Fruit fly (Drosophila melanogaster) whole organism, prepupa: Measurements from ENCODE around the gene CG42717.

Experiments
- Blimp-1 ChIP-seq: fragments of 200-800 bp; sonication (Bioruptor generic); optimal IDR thresholded peaks from 3 replicates; lab custom pipeline; 2017; ENCODE audit warnings: missing biosample characterization, missing genetic modification characterization, mild to moderate bottlenecking, moderate library complexity, missing genetic modification reagents
- CG10631 ChIP-seq: fragments of 200-800 bp; sonication (Bioruptor generic); optimal IDR thresholded peaks from 2 replicates; lab custom pipeline; 2016; ENCODE audit warnings: missing biosample characterization, missing genetic modification characterization
- CG10669 ChIP-seq: fragments of 200-800 bp; sonication (Bioruptor generic); optimal IDR thresholded peaks from 3 replicates; lab custom pipeline; 2018; ENCODE audit warnings: missing biosample characterization, mild to moderate bottlenecking, missing genetic modification characterization, moderate library complexity
- CG11762 ChIP-seq: fragments of 200-800 bp; sonication (Bioruptor generic); optimal IDR thresholded peaks from 3 replicates; lab custom pipeline; 2016; ENCODE audit warnings: missing biosample characterization, missing genetic modification characterization; ENCODE audit not compliant: insufficient read depth
- CG11902 ChIP-seq: fragments of 200-800 bp; sonication (Bioruptor generic); optimal IDR thresholded peaks from 3 replicates; lab custom pipeline; 2016; ENCODE audit warnings: missing biosample characterization, missing genetic modification characterization
- CG15336 ChIP-seq: fragments of 200-800 bp; sonication (Bioruptor generic); IDR thresholded peaks from 2 replicates; pipeline ENCODE4 v1.3.6; 2022; ENCODE audit warnings: missing biosample characterization, missing genetic modification characterization
- CG3032 ChIP-seq: fragments of 200-800 bp; optimal IDR thresholded peaks from 2 replicates; lab custom pipeline; 2019; ENCODE audit warnings: missing biosample characterization, mild to moderate bottlenecking, missing genetic modification characterization, moderate library complexity
- CG32006 ChIP-seq: fragments of 200-800 bp; sonication (Bioruptor generic); optimal IDR thresholded peaks from 3 replicates; lab custom pipeline; 2017; ENCODE audit warnings: missing biosample characterization, mild to moderate bottlenecking, missing genetic modification characterization
- CG3919 ChIP-seq: fragments of 200-800 bp; sonication (Bioruptor generic); optimal IDR thresholded peaks from 3 replicates; lab custom pipeline; 2016; ENCODE audit warnings: missing biosample characterization, missing genetic modification characterization
- CG6163 ChIP-seq: fragments of 200-800 bp; sonication (Bioruptor generic); IDR thresholded peaks from 3 replicates; pipeline ENCODE4 v1.3.6; 2022; ENCODE audit warnings: missing biosample characterization, missing genetic modification characterization
- CG6276 ChIP-seq: fragments of 200-800 bp; sonication (Bioruptor generic); optimal IDR thresholded peaks from 2 replicates; lab custom pipeline; 2017; ENCODE audit warnings: missing biosample characterization, mild to moderate bottlenecking, missing genetic modification characterization
- CG6792 ChIP-seq: fragments of 200-800 bp; sonication (Bioruptor generic); optimal IDR thresholded peaks from 3 replicates; lab custom pipeline; 2016; ENCODE audit warnings: missing biosample characterization, missing genetic modification characterization
- CG6808 ChIP-seq: fragments of 200-800 bp; sonication (Bioruptor generic); optimal IDR thresholded peaks from 3 replicates; lab custom pipeline; 2017; ENCODE audit warnings: missing biosample characterization, missing genetic modification characterization, mild to moderate bottlenecking, moderate library complexity, missing genetic modification reagents
- CG8119 ChIP-seq: fragments of 200-800 bp; sonication (Bioruptor generic); IDR thresholded peaks from 3 replicates; pipeline ENCODE4 v1.3.6; 2022; ENCODE audit warnings: missing biosample characterization, missing genetic modification characterization
- CG9139 ChIP-seq: fragments of 200-800 bp; sonication (Bioruptor generic); optimal IDR thresholded peaks from 3 replicates; lab custom pipeline; 2017; ENCODE audit warnings: missing biosample characterization, mild to moderate bottlenecking, missing genetic modification characterization
- Eip75B ChIP-seq: fragments of 200-800 bp; sonication (Bioruptor generic); optimal IDR thresholded peaks from 3 replicates; lab custom pipeline; 2016; ENCODE audit warnings: missing biosample characterization, missing genetic modification characterization
- Eip78C ChIP-seq: fragments of 200-800 bp; sonication (Bioruptor generic); peaks from one replicate; lab custom pipeline; 2016; ENCODE audit warnings: missing biosample characterization, missing genetic modification characterization
- Eip93F ChIP-seq: fragments of 200-800 bp; sonication (Bioruptor generic); optimal IDR thresholded peaks from 2 replicates; lab custom pipeline; 2016; ENCODE audit warnings: missing biosample characterization, mild to moderate bottlenecking, missing genetic modification characterization
- Ets96B ChIP-seq: fragments of 200-800 bp; optimal IDR thresholded peaks from 2 replicates; lab custom pipeline; 2019; ENCODE audit warnings: missing biosample characterization, mild to moderate bottlenecking, missing genetic modification characterization, moderate library complexity
- Gug ChIP-seq: fragments of 200-800 bp; sonication (Bioruptor generic); IDR thresholded peaks from 2 replicates; pipeline ENCODE4 v1.3.6; 2022; ENCODE audit warnings: missing biosample characterization, missing genetic modification characterization
- Hr38 ChIP-seq: sonication (Bioruptor generic); optimal IDR thresholded peaks from 2 replicates; lab custom pipeline; 2016; ENCODE audit warnings: missing biosample characterization, missing genetic modification characterization
- Hr39 ChIP-seq: fragments of 200-800 bp; sonication (Bioruptor generic); optimal IDR thresholded peaks from 2 replicates; lab custom pipeline; 2016; ENCODE audit warnings: missing biosample characterization, missing genetic modification characterization
- Hr4 ChIP-seq: fragments of 200-800 bp; sonication (Bioruptor generic); optimal IDR thresholded peaks from 3 replicates; lab custom pipeline; 2016; ENCODE audit warnings: missing biosample characterization, missing genetic modification characterization
- Lpt ChIP-seq: fragments of 200-800 bp; sonication (Bioruptor generic); optimal IDR thresholded peaks from 3 replicates; lab custom pipeline; 2016; ENCODE audit warnings: missing biosample characterization, missing genetic modification characterization
- Met ChIP-seq: fragments of 200-800 bp; sonication (Bioruptor generic); optimal IDR thresholded peaks from 3 replicates; lab custom pipeline; 2016; ENCODE audit warnings: missing biosample characterization, missing genetic modification characterization
- OdsH ChIP-seq: fragments of 200-800 bp; sonication (Bioruptor generic); optimal IDR thresholded peaks from 3 replicates; lab custom pipeline; 2016; ENCODE audit warnings: missing biosample characterization, missing genetic modification characterization
- Smox ChIP-seq: fragments of 200-800 bp; sonication (Bioruptor generic); optimal IDR thresholded peaks from 3 replicates; lab custom pipeline; 2016; ENCODE audit warnings: missing biosample characterization, missing genetic modification characterization
- Sox14 ChIP-seq: fragments of 200-800 bp; sonication (Bioruptor generic); optimal IDR thresholded peaks from 3 replicates; lab custom pipeline; 2016; ENCODE audit warnings: missing biosample characterization, missing genetic modification characterization
- achi ChIP-seq: fragments of 200-800 bp; sonication (Bioruptor generic); optimal IDR thresholded peaks from 3 replicates; lab custom pipeline; 2016; ENCODE audit warnings: missing biosample characterization, missing genetic modification characterization
- cyc ChIP-seq: fragments of 200-800 bp; sonication (Bioruptor generic); optimal IDR thresholded peaks from 3 replicates; lab custom pipeline; 2016; ENCODE audit warnings: missing biosample characterization, missing genetic modification characterization
- dac ChIP-seq: fragments of 200-800 bp; sonication (Bioruptor generic); optimal IDR thresholded peaks from 2 replicates; lab custom pipeline; 2017; ENCODE audit warnings: missing biosample characterization, mild to moderate bottlenecking, missing genetic modification characterization
- dsx ChIP-seq: fragments of 200-800 bp; optimal IDR thresholded peaks from 3 replicates; lab custom pipeline; 2019; ENCODE audit warnings: missing biosample characterization, mild to moderate bottlenecking, missing genetic modification characterization, moderate library complexity; ENCODE audit not compliant: poor library complexity, severe bottlenecking
- eg ChIP-seq: fragments of 200-800 bp; sonication (Bioruptor generic); IDR thresholded peaks from 3 replicates; pipeline ENCODE4 v1.3.6; 2022; ENCODE audit warnings: missing biosample characterization, missing genetic modification characterization
- fd59A ChIP-seq: fragments of 200-800 bp; sonication (Bioruptor generic); optimal IDR thresholded peaks from 2 replicates; lab custom pipeline; 2017; ENCODE audit warnings: missing biosample characterization, mild to moderate bottlenecking, missing genetic modification characterization, missing genetic modification reagents
- fd85E ChIP-seq: fragments of 200-800 bp; sonication (Bioruptor generic); optimal IDR thresholded peaks from 3 replicates; lab custom pipeline; 2016; ENCODE audit warnings: missing biosample characterization, missing genetic modification characterization
- fkh ChIP-seq: fragments of 200-800 bp; sonication (Bioruptor generic); optimal IDR thresholded peaks from 3 replicates; lab custom pipeline; 2017; ENCODE audit warnings: missing biosample characterization, mild to moderate bottlenecking, missing genetic modification characterization, moderate library complexity
- lz ChIP-seq: fragments of 200-800 bp; sonication (Bioruptor generic); optimal IDR thresholded peaks from 3 replicates; lab custom pipeline; 2016; ENCODE audit warnings: missing biosample characterization, missing genetic modification characterization
- net ChIP-seq: fragments of 200-800 bp; sonication (Bioruptor generic); optimal IDR thresholded peaks from 3 replicates; lab custom pipeline; 2016; ENCODE audit warnings: missing biosample characterization, missing genetic modification characterization
- pdm3 ChIP-seq: fragments of 200-800 bp; sonication (Bioruptor generic); optimal IDR thresholded peaks from 3 replicates; lab custom pipeline; 2016; ENCODE audit warnings: missing biosample characterization, missing genetic modification characterization
- salr ChIP-seq, 2 experiments: fragments of 200-800 bp; sonication (Bioruptor generic); optimal IDR thresholded peaks; 3 replicates each; lab custom pipeline; 2016 to 2018; ENCODE audit warnings: missing biosample characterization in 2 of 2, missing genetic modification characterization in 2 of 2, mild to moderate bottlenecking in 1 of 2
- spab ChIP-seq: fragments of 200-800 bp; sonication (Bioruptor generic); optimal IDR thresholded peaks from 2 replicates; lab custom pipeline; 2017; ENCODE audit warnings: missing biosample characterization, mild to moderate bottlenecking, missing genetic modification characterization, missing genetic modification reagents
- ss ChIP-seq, 2 experiments: fragments of 200-800 bp; sonication (Bioruptor generic); optimal IDR thresholded peaks; 2 replicates in 1 of 2; 3 replicates in 1 of 2; lab custom pipeline; 2017 to 2018; ENCODE audit warnings: mild to moderate bottlenecking in 2 of 2, missing biosample characterization in 2 of 2, missing genetic modification characterization in 2 of 2, moderate library complexity in 1 of 2
- svp ChIP-seq: fragments of 200-800 bp; sonication (Bioruptor generic); peaks from one replicate; lab custom pipeline; 2016; ENCODE audit warnings: missing biosample characterization, missing genetic modification characterization
- topi ChIP-seq: fragments of 200-800 bp; sonication (Bioruptor generic); optimal IDR thresholded peaks from 3 replicates; lab custom pipeline; 2016; ENCODE audit warnings: missing biosample characterization, missing genetic modification characterization

CG42717 gene

DNA sequence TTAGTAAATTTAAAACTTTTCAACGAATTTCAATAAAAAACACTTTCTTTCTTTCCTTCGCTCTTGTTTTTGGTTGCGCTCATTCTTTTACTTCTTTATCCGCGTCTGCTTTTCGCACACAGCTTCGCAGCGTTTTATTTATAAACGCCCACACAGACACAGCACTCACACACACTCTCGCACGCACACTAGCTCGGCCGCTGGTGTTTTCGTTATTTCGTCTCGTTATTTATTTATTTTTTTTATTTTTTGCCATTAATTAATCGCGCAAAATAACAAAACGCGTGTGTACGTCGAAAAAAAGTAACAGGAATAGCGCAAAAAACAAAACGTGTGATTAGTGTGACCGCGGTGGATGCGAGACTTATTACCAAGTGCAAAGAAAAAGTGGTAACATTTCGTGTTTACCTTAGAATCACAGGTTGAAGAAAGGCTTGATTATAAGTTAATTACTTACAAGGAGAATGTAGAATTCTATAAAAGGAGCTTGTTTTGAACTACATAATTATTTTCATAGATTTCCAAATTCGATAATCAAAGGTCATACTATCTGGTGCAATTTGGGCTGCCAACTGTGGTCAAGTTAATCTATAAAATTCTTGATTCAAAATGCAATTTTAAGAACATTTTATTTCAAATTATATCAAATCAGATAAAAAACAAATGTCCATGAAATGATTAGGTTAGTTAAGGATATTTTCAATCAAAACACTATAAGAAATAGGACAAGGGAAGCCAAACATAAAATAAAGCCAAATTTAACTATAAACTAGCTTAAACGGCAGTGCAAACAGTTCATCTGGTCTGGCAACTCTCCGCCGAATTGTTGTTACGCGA is 28.4 kb downstream of the CG42717 start, which contains the start of the genes hzg and mRpS31 (continued):
- TF ChIP-seq CG32006 (GFP tag; lab: Kevin White, UChicago) (peak; percentile 49), lz (GFP tag; lab: Kevin White, UChicago) (peak; percentile 54), Hr4 (peak; percentile 57), fd85E (GFP tag; lab: Kevin White, UChicago) (no peak), Eip75B (GFP tag; lab: Kevin White, UChicago) (peak; percentile 28), spab (GFP tag; lab: Kevin White, UChicago) (peak; percentile 58), Sox14 (GFP tag; lab: Kevin White, UChicago) (peak; percentile 61), CG6808 (GFP tag; lab: Kevin White, UChicago) (peak; percentile 75), net (GFP tag; lab: Kevin White, UChicago) (peak; percentile 58), CG6792 (GFP tag; lab: Kevin White, UChicago) (peak; percentile 17), CG10631 (peak; percentile 64), CG11762 (no peak), salr (GFP tag; optimal IDR thresholded peaks at IDR 0.05; lab: Kevin White, UChicago) (peak; percentile 50 to 68), Smox (GFP tag; lab: Kevin White, UChicago) (peak; percentile 47), ss (GFP tag; optimal IDR thresholded peaks at IDR 0.05; lab: Kevin White, UChicago) (peak; percentile 70 to 85), CG3032 (tag; lab: Kevin White, UChicago) (peak; percentile 43), CG9139 (GFP tag; lab: Kevin White, UChicago) (peak; percentile 75), OdsH (GFP tag; lab: Kevin White, UChicago) (peak; percentile 16), Blimp-1 (GFP tag; lab: Kevin White, UChicago) (peak; percentile 28)

DNA sequence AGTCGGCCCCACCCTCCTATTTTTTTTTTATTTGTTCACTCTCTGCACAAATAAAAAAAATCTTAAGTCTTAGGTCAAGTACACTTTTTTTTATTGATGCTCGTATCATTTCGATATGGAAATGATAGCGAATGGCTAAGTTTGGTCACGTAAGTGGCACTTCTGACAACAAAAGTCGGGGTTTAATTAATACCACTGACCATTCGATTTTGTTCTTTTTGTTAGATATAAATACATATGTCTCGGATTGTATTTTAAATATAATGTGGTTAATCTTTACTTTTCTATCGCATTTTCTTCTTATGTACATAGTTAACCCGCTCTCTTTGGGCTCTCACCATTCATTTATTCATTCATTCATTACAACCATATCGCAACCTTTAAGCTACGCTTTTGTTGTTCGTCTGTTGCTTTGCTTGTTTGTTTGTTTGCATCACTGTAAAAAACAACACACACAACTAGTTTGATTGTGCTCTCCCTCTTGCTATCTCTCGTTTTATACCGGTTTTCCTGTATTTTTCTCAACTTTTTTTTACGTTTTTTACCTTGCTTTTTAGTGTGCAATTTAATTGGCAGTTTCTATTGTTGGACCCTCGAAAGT is 30.8 kb downstream of the CG42717 start:
- TF ChIP-seq dsx (GFP tag; lab: Kevin White, UChicago) (peak; percentile 25), Gug (GFP tag; lab: Robert Waterston, UW) (0 out of 2 replicates have a peak, but pooled peaks have one; percentile 30), net (GFP tag; lab: Kevin White, UChicago) (peak; percentile 15), eg (peak; percentile 74), svp (GFP tag; lab: Kevin White, UChicago) (peak; percentile 48), Eip78C (GFP tag; lab: Kevin White, UChicago) (peak; percentile 86), salr (GFP tag; optimal IDR thresholded peaks at IDR 0.05; lab: Kevin White, UChicago) (peak in 1 of 2 experiments; percentile 3), CG6276 (GFP tag; lab: Kevin White, UChicago) (peak; percentile 89), Sox14 (GFP tag; lab: Kevin White, UChicago) (peak; percentile 20), CG32006 (GFP tag; lab: Kevin White, UChicago) (peak; percentile 80), CG3032 (tag; lab: Kevin White, UChicago) (peak; percentile 8), dac (peak; percentile 29), Met (GFP tag; lab: Kevin White, UChicago) (no peak), achi (GFP tag; lab: Kevin White, UChicago) (peak; percentile 12), ss (GFP tag; optimal IDR thresholded peaks at IDR 0.05; lab: Kevin White, UChicago) (peak; percentile 76 to 80), Smox (GFP tag; lab: Kevin White, UChicago) (no peak), Ets96B (tag; lab: Kevin White, UChicago) (peak; percentile 43), CG11902 (GFP tag; lab: Kevin White, UChicago) (no peak), fkh (GFP tag; lab: Kevin White, UChicago) (peak; percentile 39), Lpt (GFP tag; lab: Kevin White, UChicago) (peak; percentile 30), CG10631 (peak; percentile 9), topi (GFP tag; lab: Kevin White, UChicago) (no peak), fd85E (GFP tag; lab: Kevin White, UChicago) (no peak), CG15336 (peak; percentile 71), CG9139 (GFP tag; lab: Kevin White, UChicago) (peak; percentile 55), Blimp-1 (GFP tag; lab: Kevin White, UChicago) (no peak), Hr38 (GFP tag; lab: Kevin White, UChicago) (no peak), CG6808 (GFP tag; lab: Kevin White, UChicago) (peak; percentile 61), Hr4 (peak; percentile 82), CG8119 (peak; percentile 77), Eip93F (GFP tag; lab: Kevin White, UChicago) (no peak), pdm3 (GFP tag; lab: Kevin White, UChicago) (peak; percentile 37), lz (GFP tag; lab: Kevin White, UChicago) (no peak), CG6163 (peak; percentile 46; the same call in 2 of the 3 replicates), CG3919 (GFP tag; lab: Kevin White, UChicago) (peak; percentile 10), Hr39 (GFP tag; lab: Kevin White, UChicago) (no peak), fd59A (no peak), CG10669 (GFP tag; lab: Kevin White, UChicago) (peak; percentile 24), OdsH (GFP tag; lab: Kevin White, UChicago) (peak; percentile 48), cyc (no peak)
